Worm (Caenorhabditis elegans) whole organism, young adult: ENCODE results near the gene glt-1.

Source experiments
- F49E8.2 ChIP-seq: sonication (generic microtip); optimal IDR thresholded peaks from 3 replicates; lab custom pipeline; 2017; ENCODE audit warnings: missing genetic modification characterization, mild to moderate bottlenecking, missing compliant biosample characterization, antibody characterized with exemption, moderate library complexity; ENCODE audit not compliant: insufficient read depth
- ama-1 ChIP-seq, 3 experiments: fragments of 150-350 bp in 1 of 3; sonication (generic microtip) in 2 of 3; optimal IDR thresholded peaks; 2 replicates each; lab custom pipeline; 2014 to 2018; ENCODE audit warnings: missing biosample characterization in 2 of 3, missing genetic modification characterization in 2 of 3, missing genetic modification reagents in 2 of 3
- bed-2 ChIP-seq: fragments of 200-800 bp; sonication (Bioruptor generic); IDR thresholded peaks from 2 replicates; pipeline ENCODE4 v1.3.6; 2022; ENCODE audit warnings: missing genetic modification reagents, missing genetic modification characterization, missing compliant biosample characterization
- hmg-20 ChIP-seq: fragments of 200-800 bp; sonication (Bioruptor generic); IDR thresholded peaks from 2 replicates; pipeline ENCODE4 v1.3.6; 2022; ENCODE audit warnings: missing genetic modification reagents, missing genetic modification characterization, missing compliant biosample characterization
- lin-40 ChIP-seq: sonication (generic microtip); optimal IDR thresholded peaks from 2 replicates; lab custom pipeline; 2016; ENCODE audit warnings: missing genetic modification characterization, mild to moderate bottlenecking, missing compliant biosample characterization, missing genotype, missing genetic modification reagents
- pha-4 ChIP-seq: fragments of 150-350 bp; sonication (generic microtip); optimal IDR thresholded peaks from 2 replicates; lab custom pipeline; 2014; ENCODE audit warnings: missing biosample characterization, missing genetic modification reagents, missing genetic modification characterization
- sdz-38 ChIP-seq: sonication (generic microtip); optimal IDR thresholded peaks from 2 replicates; lab custom pipeline; 2016; ENCODE audit warnings: missing genotype, missing genetic modification characterization, missing compliant biosample characterization
- snpc-1.1 ChIP-seq: sonication (generic microtip); optimal IDR thresholded peaks from 2 replicates; lab custom pipeline; 2017; ENCODE audit warnings: missing genetic modification characterization, mild to moderate bottlenecking, missing compliant biosample characterization, antibody characterized with exemption, moderate library complexity, missing genotype, missing genetic modification reagents; ENCODE audit not compliant: insufficient read depth
- snpc-3.4 ChIP-seq: sonication (generic microtip); optimal IDR thresholded peaks from 2 replicates; lab custom pipeline; 2017; ENCODE audit warnings: missing genetic modification characterization, mild to moderate bottlenecking, missing compliant biosample characterization, antibody characterized with exemption, moderate library complexity, missing genotype, missing genetic modification reagents
- sptf-2 ChIP-seq: fragments of 200-800 bp; sonication (Bioruptor generic); optimal IDR thresholded peaks from 2 replicates; lab custom pipeline; 2018; ENCODE audit warnings: mild to moderate bottlenecking, missing genetic modification characterization, missing compliant biosample characterization

DNA sequence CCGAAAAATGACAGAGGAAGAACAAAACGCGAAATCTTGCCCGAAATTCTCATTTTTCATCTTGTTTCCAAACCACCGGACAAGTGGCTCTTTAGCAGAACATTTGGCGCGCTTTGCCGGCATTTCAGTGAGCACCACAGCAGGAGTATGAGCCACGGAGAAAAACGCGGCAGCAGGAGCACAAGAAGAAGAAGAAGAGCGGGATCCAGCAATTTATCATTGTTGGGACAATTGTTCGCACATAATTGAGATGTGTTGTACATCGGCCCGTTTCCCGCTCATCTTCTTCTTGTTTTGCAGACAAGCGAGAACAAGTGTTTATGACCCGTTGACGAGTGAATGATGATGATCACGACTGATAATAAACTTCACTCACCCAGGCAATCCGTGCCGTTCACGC, 40.3 kb upstream of the glt-1 start:
- TF ChIP-seq F49E8.2 (tag; lab: Kevin White, UChicago) (no peak), sdz-38 (tag; lab: Kevin White, UChicago) (no peak), lin-40 (no peak), sptf-2 (GFP tag; lab: Kevin White, UChicago) (no peak), snpc-3.4 (tag; lab: Kevin White, UChicago) (no peak), snpc-1.1 (tag; lab: Kevin White, UChicago) (no peak), ama-1 (optimal IDR thresholded peaks at IDR 0.05; lab: Kevin White, UChicago) (no peak), ama-1 (GFP tag; optimal IDR thresholded peaks at IDR 0.05; lab: Kevin White, UChicago) (no peak), hmg-20 (no peak), pha-4 (tag; lab: Kevin White, UChicago) (no peak), bed-2 (GFP tag; lab: Robert Waterston, UW) (no peak)
